Worm (Caenorhabditis elegans): ENCODE measurements around the gene ndnf-1.
A peak's percentile ranks its signal among the peaks of the same experiment; 100 is the strongest.

Gene ndnf-1

ce11 chrIV:3012374-3013142, 16.2 kb downstream of the ndnf-1 start, which contains the start of the genes Y54G2A.28 and vrp-1 (continued):
- TF ChIP-seq egl-43 (GFP tag; IDR thresholded peaks at IDR 0.05): no peak
- no peak for TF ChIP-seq F49E8.2 (tag; optimal IDR thresholded peaks at IDR 0.05; ENCODE audit: borderline replicate concordance)
- peak; percentile 44; the same call in 1 of the 2 replicates for TF ChIP-seq pha-4 (GFP tag; IDR thresholded peaks at IDR 0.05)
- no peak for TF ChIP-seq pha-4 (tag; optimal IDR thresholded peaks at IDR 0.05)
- TF ChIP-seq zfp-2 (tag; optimal IDR thresholded peaks at IDR 0.05): no peak
- no peak for TF ChIP-seq Y75B8A.6 (GFP tag; IDR thresholded peaks at IDR 0.05)
- no peak for TF ChIP-seq ceh-20 (GFP tag; IDR thresholded peaks at IDR 0.05)
- peak; percentile 92 for TF ChIP-seq hlh-11 (tag; optimal IDR thresholded peaks at IDR 0.05)
- peak; percentile 59 for TF ChIP-seq pqm-1 (tag; optimal IDR thresholded peaks at IDR 0.05)
- no peak for TF ChIP-seq sdz-12 (GFP tag; optimal IDR thresholded peaks at IDR 0.05)
- no peak for TF ChIP-seq madf-9 (GFP tag; conservative IDR thresholded peaks at IDR 0.05)
- peak; percentile 78 for TF ChIP-seq nhr-102 (tag; optimal IDR thresholded peaks at IDR 0.05)
- no peak for TF ChIP-seq zip-11 (GFP tag; IDR thresholded peaks at IDR 0.05)
- peak; percentile 73 for TF ChIP-seq nhr-28 (tag; optimal IDR thresholded peaks at IDR 0.05)
- no peak for TF ChIP-seq zip-2 (tag; optimal IDR thresholded peaks at IDR 0.05)
- no peak for TF ChIP-seq zag-1 (tag; optimal IDR thresholded peaks at IDR 0.05)
- TF ChIP-seq rbr-2 (tag; optimal IDR thresholded peaks at IDR 0.05): no peak
- no peak for TF ChIP-seq nhr-111 (GFP tag; optimal IDR thresholded peaks at IDR 0.05)

- TF ChIP-seq daf-12 (tag; optimal IDR thresholded peaks at IDR 0.05) (no peak), Y48G9A.11 (GFP tag; IDR thresholded peaks at IDR 0.05) (no peak), lin-38 (GFP tag; IDR thresholded peaks at IDR 0.05) (peak; percentile 71), nhr-48 (tag; optimal IDR thresholded peaks at IDR 0.05) (no peak), dpl-1 (GFP tag; optimal IDR thresholded peaks at IDR 0.05) (peak; percentile 6), cey-2 (tag; optimal IDR thresholded peaks at IDR 0.05; ENCODE audit: borderline replicate concordance, insufficient read depth) (no peak)
These were observed 17.1 kb downstream of the ndnf-1 start for ce11 chrIV:3011647-3012046.

- TF ChIP-seq sdz-12 (GFP tag; optimal IDR thresholded peaks at IDR 0.05) (no peak), T26A8.4 (GFP tag; IDR thresholded peaks at IDR 0.05) (no peak), ZK337.2 (GFP tag; IDR thresholded peaks at IDR 0.05) (no peak), dmd-6 (GFP tag; IDR thresholded peaks at IDR 0.05) (no peak), ceh-28 (tag; optimal IDR thresholded peaks at IDR 0.05) (no peak), T20F7.1 (GFP tag; optimal IDR thresholded peaks at IDR 0.05) (no peak), nhr-111 (GFP tag; optimal IDR thresholded peaks at IDR 0.05) (no peak), mep-1 (tag; optimal IDR thresholded peaks at IDR 0.05) (no peak), ceh-32 (tag; optimal IDR thresholded peaks at IDR 0.05; ENCODE audit: poor library complexity) (no peak), zfp-2 (tag; optimal IDR thresholded peaks at IDR 0.05) (no peak), R02D3.7 (tag; optimal IDR thresholded peaks at IDR 0.05) (no peak), zfp-3 (GFP tag; conservative IDR thresholded peaks at IDR 0.05) (no peak)
These were observed 19.9 kb downstream of the ndnf-1 start, which contains the start of gene Y54G2A.73 for ce11 chrIV:3008828-3009227. Gene Y54G2A.73 (minus strand): TSS chrIV:3008892.

DNA sequence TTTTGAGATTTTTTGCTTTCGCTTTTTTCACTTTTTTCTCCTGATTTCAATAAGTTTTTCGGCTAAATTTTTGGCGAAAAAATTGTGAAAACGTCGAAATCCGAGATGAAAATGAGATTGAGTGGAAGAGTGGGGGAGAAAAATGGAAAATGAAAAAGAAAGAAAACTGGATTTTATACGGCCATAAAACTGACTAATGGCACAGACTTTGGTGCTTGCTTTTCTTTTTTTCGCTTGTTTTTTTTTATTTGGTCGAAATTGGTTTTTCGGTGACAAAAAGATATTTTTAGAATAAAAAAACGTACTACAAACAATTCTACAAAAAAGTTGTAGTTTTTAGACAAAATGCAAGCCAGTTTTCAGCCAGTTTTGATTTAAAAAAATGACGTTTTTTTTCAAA, 25.9 kb downstream of the ndnf-1 start:
- TF ChIP-seq F49E8.2 (tag; optimal IDR thresholded peaks at IDR 0.05; ENCODE audit: borderline replicate concordance) (no peak), ZK546.5 (tag; optimal IDR thresholded peaks at IDR 0.05) (no peak), dpl-1 (GFP tag; optimal IDR thresholded peaks at IDR 0.05) (no peak), snpc-4 (tag; optimal IDR thresholded peaks at IDR 0.05) (no peak), Y5F2A.4 (GFP tag; optimal IDR thresholded peaks at IDR 0.05) (no peak), lin-15B (tag; optimal IDR thresholded peaks at IDR 0.05) (no peak)

All from whole organism, L4 larva.